Fruit fly (Drosophila melanogaster): ENCODE measurements around the gene NP15.6.

The NP15.6 gene

DNA sequence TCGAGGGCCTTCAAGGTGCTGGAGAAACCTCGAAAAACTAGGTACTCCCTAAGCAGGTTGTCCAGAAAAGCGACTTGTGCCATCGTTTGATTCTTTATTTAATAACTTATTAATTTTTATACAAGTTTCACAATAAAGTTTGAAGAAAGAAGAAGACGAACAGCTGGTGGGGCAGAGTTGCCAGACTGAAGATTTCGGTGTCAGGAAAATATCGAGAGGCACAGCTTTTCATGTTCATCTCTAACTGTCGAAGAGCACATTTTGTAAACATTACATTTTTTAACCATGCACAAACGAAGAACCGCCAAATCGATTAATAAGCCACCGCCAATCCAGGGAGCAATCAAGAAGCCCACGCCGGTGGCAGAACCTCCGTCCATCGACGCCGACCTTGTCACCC, 3.3 kb upstream of the NP15.6 start, which contains the start of the genes CG6005 and CG14286 (continued):
- TF ChIP-seq run (tag; optimal IDR thresholded peaks at IDR 0.05) (no peak), sens-2 (GFP tag; IDR thresholded peaks at IDR 0.05) (no peak), CG9817 (tag; optimal IDR thresholded peaks at IDR 0.05) (peak; percentile 46), sr (GFP tag; IDR thresholded peaks at IDR 0.05) (0 out of 3 replicates have a peak, but pooled peaks have one; percentile 18), Hr78 (GFP tag; optimal IDR thresholded peaks at IDR 0.05) (no peak), CG8924 (tag; optimal IDR thresholded peaks at IDR 0.05) (peak; percentile 29), ab (GFP tag; optimal IDR thresholded peaks at IDR 0.05) (no peak), CG6765 (GFP tag; optimal IDR thresholded peaks at IDR 0.05) (no peak), CG10321 (GFP tag; IDR thresholded peaks at IDR 0.05) (no peak), H15 (GFP tag; IDR thresholded peaks at IDR 0.05) (peak; percentile 58; the same call in 1 of the 3 replicates), Optix (GFP tag; IDR thresholded peaks at IDR 0.05) (peak; percentile 63; the same call in 2 of the 3 replicates), CG8765 (GFP tag; IDR thresholded peaks at IDR 0.05) (no peak), Lpt (GFP tag; optimal IDR thresholded peaks at IDR 0.05) (no peak), z (GFP tag; IDR thresholded peaks at IDR 0.05) (no peak), CG15011 (GFP tag; optimal IDR thresholded peaks at IDR 0.05) (no peak), schlank (tag; optimal IDR thresholded peaks at IDR 0.05) (no peak), CG13123 (GFP tag; optimal IDR thresholded peaks at IDR 0.05) (peak; percentile 49), CG30431 (GFP tag; optimal IDR thresholded peaks at IDR 0.05) (no peak), fd3F (GFP tag; optimal IDR thresholded peaks at IDR 0.05) (peak; percentile 35), nerfin-2 (GFP tag; IDR thresholded peaks at IDR 0.05; ENCODE audit: partially characterized antibody) (no peak; the same call in 1 of the 2 replicates), CG3065 (GFP tag; optimal IDR thresholded peaks at IDR 0.05) (no peak), Hey (tag; optimal IDR thresholded peaks at IDR 0.05) (no peak), lmd (GFP tag; IDR thresholded peaks at IDR 0.05) (peak; percentile 58; the same call in 1 of the 2 replicates), CG30020 (tag; optimal IDR thresholded peaks at IDR 0.05) (no peak), CG15269 (tag; optimal IDR thresholded peaks at IDR 0.05) (peak; percentile 48), gem (tag; optimal IDR thresholded peaks at IDR 0.05) (no peak), Usf (GFP tag; optimal IDR thresholded peaks at IDR 0.05) (no peak), tap (tag; optimal IDR thresholded peaks at IDR 0.05) (no peak), tgo (GFP tag; IDR thresholded peaks at IDR 0.05) (peak; percentile 73), CG7786 (GFP tag; optimal IDR thresholded peaks at IDR 0.05) (peak; percentile 58), slou (GFP tag; optimal IDR thresholded peaks at IDR 0.05) (no peak), Meics (GFP tag; optimal IDR thresholded peaks at IDR 0.05) (no peak), CG14710 (tag; optimal IDR thresholded peaks at IDR 0.05) (peak; percentile 37), CG1832 (GFP tag; optimal IDR thresholded peaks at IDR 0.05) (no peak), CG31441 (GFP tag; IDR thresholded peaks at IDR 0.05) (0 out of 2 replicates have a peak, but pooled peaks have one; percentile 30), CG2875 (GFP tag; optimal IDR thresholded peaks at IDR 0.05) (no peak), CG2678 (tag; optimal IDR thresholded peaks at IDR 0.05) (peak; percentile 36), sisA (GFP tag; IDR thresholded peaks at IDR 0.05) (peak; percentile 70), cato (GFP tag; optimal IDR thresholded peaks at IDR 0.05; ENCODE audit: borderline replicate concordance) (no peak), CG11456 (GFP tag; IDR thresholded peaks at IDR 0.05) (peak; percentile 92), CG4707 (GFP tag; optimal IDR thresholded peaks at IDR 0.05) (peak; percentile 4), HLHmδ (GFP tag; optimal IDR thresholded peaks at IDR 0.05) (no peak), D19B (GFP tag; optimal IDR thresholded peaks at IDR 0.05) (no peak), Dad (GFP tag; optimal IDR thresholded peaks at IDR 0.05) (peak; percentile 64), CG4730 (GFP tag; IDR thresholded peaks at IDR 0.05) (peak; percentile 48; the same call in 1 of the 2 replicates), Hmx (GFP tag; optimal IDR thresholded peaks at IDR 0.05) (no peak), Ravus (GFP tag; IDR thresholded peaks at IDR 0.05) (no peak; the same call in 1 of the 2 replicates), CG14860 (GFP tag; IDR thresholded peaks at IDR 0.05; ENCODE audit: partially characterized antibody) (peak; percentile 59), sens (GFP tag) (peak; percentile 68), CG6272 (GFP tag; IDR thresholded peaks at IDR 0.05) (peak; percentile 54; the same call in 1 of the 2 replicates), nau (GFP tag; optimal IDR thresholded peaks at IDR 0.05) (no peak)

Measured in whole organism, embryonic.